Worm (Caenorhabditis elegans) whole organism, L4 larva: ENCODE data around the gene pxf-1.
A peak's percentile ranks its signal among the peaks of the same experiment; 100 is the strongest.

ENCODE experiments used
- F10B5.3 ChIP-seq: sonication (generic microtip); optimal IDR thresholded peaks from 2 replicates; lab custom pipeline; 2016; ENCODE audit warnings: mild to moderate bottlenecking, missing genetic modification characterization, missing compliant biosample characterization
- F44E2.7 ChIP-seq: fragments of 200-800 bp; sonication (Bioruptor generic); IDR thresholded peaks from 2 replicates; pipeline ENCODE4 v2.1.2; 2022; ENCODE audit warnings: missing genetic modification characterization, missing compliant biosample characterization
- R02D3.7 ChIP-seq: fragments of 150-350 bp; sonication (generic microtip); optimal IDR thresholded peaks from 3 replicates; lab custom pipeline; 2014; ENCODE audit warnings: missing biosample characterization, missing genetic modification characterization
- Y105C5A.15 ChIP-seq: fragments of 200-800 bp; sonication (Bioruptor generic); IDR thresholded peaks from 2 replicates; pipeline ENCODE4 v1.3.6; 2022; ENCODE audit warnings: missing genetic modification characterization, missing compliant biosample characterization
- Y48G9A.11 ChIP-seq: fragments of 200-800 bp; sonication (Bioruptor generic); IDR thresholded peaks from 2 replicates; pipeline ENCODE4 v1.3.6; 2022; ENCODE audit warnings: missing genetic modification reagents, missing genetic modification characterization, missing compliant biosample characterization
- Y75B8A.6 ChIP-seq: fragments of 200-800 bp; sonication (Bioruptor generic); IDR thresholded peaks from 2 replicates; pipeline ENCODE4 v1.3.6; 2022; ENCODE audit warnings: missing genetic modification reagents, missing genetic modification characterization, missing compliant biosample characterization
- ZK546.5 ChIP-seq, 2 experiments: sonication (generic microtip); optimal IDR thresholded peaks; 2 replicates each; lab custom pipeline; 2017; ENCODE audit warnings: missing biosample characterization in 2 of 2, missing genetic modification characterization in 2 of 2
- aha-1 ChIP-seq: fragments of 150-350 bp; peaks from one replicate; lab custom pipeline; 2014; ENCODE audit warnings: missing biosample characterization, missing genetic modification characterization
- aly-2 ChIP-seq: sonication (generic microtip); optimal IDR thresholded peaks from 2 replicates; lab custom pipeline; 2018; ENCODE audit warnings: missing biosample characterization, missing genetic modification characterization
- ama-1 ChIP-seq: fragments of 150-350 bp; optimal IDR thresholded peaks from 2 replicates; lab custom pipeline; 2014; ENCODE audit warnings: inconsistent platforms, mixed read lengths
- ceh-20 ChIP-seq: fragments of 200-800 bp; sonication (Bioruptor generic); IDR thresholded peaks from 2 replicates; pipeline ENCODE4 v1.3.6; 2022; ENCODE audit warnings: missing genetic modification reagents, missing genetic modification characterization, missing compliant biosample characterization
- ceh-82 ChIP-seq: sonication (generic microtip); optimal IDR thresholded peaks from 2 replicates; lab custom pipeline; 2017; ENCODE audit warnings: missing biosample characterization, missing genetic modification characterization
- daf-12 ChIP-seq: fragments of 150-350 bp; optimal IDR thresholded peaks from 2 replicates; lab custom pipeline; 2014; ENCODE audit warnings: missing biosample characterization, missing genetic modification reagents, missing genetic modification characterization
- daf-16 ChIP-seq, 3 experiments: sonication (generic microtip); optimal IDR thresholded peaks; 2 replicates each; lab custom pipeline; 2016 to 2017; ENCODE audit warnings: missing genetic modification characterization in 3 of 3, missing genetic modification reagents in 3 of 3, mild to moderate bottlenecking in 2 of 3, missing compliant biosample characterization in 2 of 3, missing biosample characterization in 1 of 3, moderate library complexity in 1 of 3
- daf-19 ChIP-seq: fragments of 200-800 bp; sonication (Bioruptor generic); conservative IDR thresholded peaks from 2 replicates; pipeline ENCODE4 v1.3.6; 2022; ENCODE audit warnings: missing genetic modification characterization, missing compliant biosample characterization
- dmd-6 ChIP-seq: fragments of 200-800 bp; sonication (Bioruptor generic); IDR thresholded peaks from 2 replicates; pipeline ENCODE4 v1.3.6; 2022; ENCODE audit warnings: missing genetic modification reagents, missing genetic modification characterization, missing compliant biosample characterization
- dmd-9 ChIP-seq: fragments of 200-800 bp; sonication (Bioruptor generic); IDR thresholded peaks from 2 replicates; pipeline ENCODE4 v1.3.6; 2022; ENCODE audit warnings: missing genetic modification reagents, missing genetic modification characterization, missing compliant biosample characterization
- duxl-1 ChIP-seq: sonication (generic microtip); optimal IDR thresholded peaks from 2 replicates; lab custom pipeline; 2016; ENCODE audit warnings: mild to moderate bottlenecking, missing genetic modification characterization, moderate library complexity, missing compliant biosample characterization; ENCODE audit not compliant: poor library complexity
- egl-27 ChIP-seq: sonication (generic microtip); optimal IDR thresholded peaks from 3 replicates; lab custom pipeline; 2017; ENCODE audit warnings: missing biosample characterization, missing genetic modification reagents, missing genetic modification characterization
- fkh-10 ChIP-seq: fragments of 150-350 bp; optimal IDR thresholded peaks from 2 replicates; lab custom pipeline; 2014; ENCODE audit warnings: missing biosample characterization, missing genetic modification reagents, missing genetic modification characterization
- gei-8 ChIP-seq: fragments of 200-800 bp; sonication (Bioruptor generic); optimal IDR thresholded peaks from 2 replicates; lab custom pipeline; 2018; ENCODE audit warnings: mild to moderate bottlenecking, missing genetic modification characterization, missing compliant biosample characterization
- hif-1 ChIP-seq, 2 experiments: sonication (generic microtip); optimal IDR thresholded peaks; 2 replicates each; lab custom pipeline; 2016 to 2017; ENCODE audit warnings: missing compliant biosample characterization in 2 of 2, missing genetic modification characterization in 2 of 2, missing genetic modification reagents in 2 of 2, missing genotype in 2 of 2, mild to moderate bottlenecking in 1 of 2
- hlh-11 ChIP-seq: fragments of 200-800 bp; sonication (Bioruptor generic); optimal IDR thresholded peaks from 2 replicates; lab custom pipeline; 2018; ENCODE audit warnings: mild to moderate bottlenecking, missing genetic modification characterization, missing compliant biosample characterization
- hlh-30 ChIP-seq: sonication (generic microtip); optimal IDR thresholded peaks from 2 replicates; lab custom pipeline; 2017; ENCODE audit warnings: antibody characterized with exemption, mild to moderate bottlenecking, missing genetic modification characterization, missing compliant biosample characterization; ENCODE audit not compliant: insufficient read depth
- hmg-1.1 ChIP-seq: fragments of 200-800 bp; sonication (Bioruptor generic); IDR thresholded peaks from 2 replicates; pipeline ENCODE4 v1.3.6; 2022; ENCODE audit warnings: missing genetic modification reagents, missing genetic modification characterization, missing compliant biosample characterization
- lin-1 ChIP-seq: fragments of 200-800 bp; sonication (Bioruptor generic); IDR thresholded peaks from 2 replicates; pipeline ENCODE4 v1.3.6; 2022; ENCODE audit warnings: missing genetic modification reagents, missing genetic modification characterization, missing compliant biosample characterization
- lin-38 ChIP-seq: fragments of 200-800 bp; sonication (Bioruptor generic); IDR thresholded peaks from 2 replicates; pipeline ENCODE4 v1.3.6; 2022; ENCODE audit warnings: missing genetic modification reagents, missing genetic modification characterization, missing compliant biosample characterization
- lir-3 ChIP-seq: sonication (generic microtip); optimal IDR thresholded peaks from 2 replicates; lab custom pipeline; 2016; ENCODE audit warnings: mild to moderate bottlenecking, missing genetic modification characterization, missing compliant biosample characterization
- lsy-2 ChIP-seq, 2 experiments: fragments of 150-350 bp in 1 of 2; sonication (generic microtip) in 1 of 2; optimal IDR thresholded peaks; 2 replicates each; lab custom pipeline; 2014 to 2017; ENCODE audit warnings: missing biosample characterization in 2 of 2, missing genetic modification characterization in 2 of 2
- madf-5 ChIP-seq, 2 experiments: fragments of 200-800 bp; sonication (Bioruptor generic); IDR thresholded peaks; 2 replicates each; pipeline ENCODE4 v1.3.6; 2022; ENCODE audit warnings: missing compliant biosample characterization in 2 of 2, missing genetic modification characterization in 2 of 2
- mdl-1 ChIP-seq, 2 experiments: fragments of 150-350 bp in 1 of 2; sonication (generic microtip) in 1 of 2; optimal IDR thresholded peaks; 2 replicates each; lab custom pipeline; 2014 to 2017; ENCODE audit warnings: missing biosample characterization in 2 of 2, missing genetic modification characterization in 2 of 2
- mdt-29 ChIP-seq: fragments of 200-800 bp; sonication (Bioruptor generic); IDR thresholded peaks from 2 replicates; pipeline ENCODE4 v1.3.6; 2022; ENCODE audit warnings: missing genetic modification reagents, missing genetic modification characterization, missing compliant biosample characterization
- mxl-2 ChIP-seq: fragments of 200-800 bp; sonication (Bioruptor generic); conservative IDR thresholded peaks from 2 replicates; pipeline ENCODE4 v1.3.6; 2022; ENCODE audit warnings: missing genetic modification reagents, missing genetic modification characterization, missing compliant biosample characterization
- nhr-102 ChIP-seq: sonication (generic microtip); optimal IDR thresholded peaks from 2 replicates; lab custom pipeline; 2016; ENCODE audit warnings: mild to moderate bottlenecking, missing genetic modification characterization, moderate library complexity, missing compliant biosample characterization
- nhr-111 ChIP-seq: fragments of 200-800 bp; sonication (Bioruptor generic); optimal IDR thresholded peaks from 2 replicates; lab custom pipeline; 2018; ENCODE audit warnings: mild to moderate bottlenecking, missing genetic modification characterization, missing compliant biosample characterization
- nhr-28 ChIP-seq: fragments of 150-350 bp; optimal IDR thresholded peaks from 2 replicates; lab custom pipeline; 2014; ENCODE audit warnings: missing biosample characterization, missing genetic modification characterization
- nhr-41 ChIP-seq: fragments of 200-800 bp; sonication (Bioruptor generic); IDR thresholded peaks from 2 replicates; pipeline ENCODE4 v1.3.6; 2022; ENCODE audit warnings: missing genetic modification reagents, missing genetic modification characterization, missing compliant biosample characterization
- nhr-48 ChIP-seq: sonication (generic microtip); optimal IDR thresholded peaks from 2 replicates; lab custom pipeline; 2016; ENCODE audit warnings: mild to moderate bottlenecking, missing genetic modification characterization, missing compliant biosample characterization
- nhr-76 ChIP-seq: fragments of 150-350 bp; optimal IDR thresholded peaks from 2 replicates; lab custom pipeline; 2014; ENCODE audit warnings: missing biosample characterization, missing genetic modification characterization
- set-16 ChIP-seq: fragments of 200-800 bp; sonication (Bioruptor generic); IDR thresholded peaks from 2 replicates; pipeline ENCODE4 v1.3.6; 2022; ENCODE audit warnings: missing genetic modification reagents, missing genetic modification characterization, missing compliant biosample characterization
- skn-1 ChIP-seq: fragments of 150-350 bp; optimal IDR thresholded peaks from 2 replicates; lab custom pipeline; 2014; ENCODE audit warnings: missing biosample characterization, missing genetic modification characterization
- tag-97 ChIP-seq: fragments of 200-800 bp; sonication (Bioruptor generic); IDR thresholded peaks from 2 replicates; pipeline ENCODE4 v1.3.6; 2022; ENCODE audit warnings: missing genetic modification characterization, missing compliant biosample characterization
- tra-1 ChIP-seq: fragments of 200-800 bp; sonication (Bioruptor generic); IDR thresholded peaks from 2 replicates; pipeline ENCODE4 v1.3.6; 2022; ENCODE audit warnings: missing genetic modification reagents, missing genetic modification characterization, missing compliant biosample characterization
- zag-1 ChIP-seq: fragments of 150-350 bp; optimal IDR thresholded peaks from 2 replicates; lab custom pipeline; 2014; ENCODE audit warnings: missing biosample characterization, missing genetic modification characterization
- zfp-3 ChIP-seq: fragments of 200-800 bp; sonication (Bioruptor generic); conservative IDR thresholded peaks from 2 replicates; pipeline ENCODE4 v1.3.6; 2022; ENCODE audit warnings: missing genetic modification reagents, missing genetic modification characterization, missing compliant biosample characterization
- zip-2 ChIP-seq: fragments of 150-350 bp; optimal IDR thresholded peaks from 2 replicates; lab custom pipeline; 2014; ENCODE audit warnings: missing biosample characterization, missing genetic modification characterization
- ztf-7 ChIP-seq: fragments of 150-350 bp; optimal IDR thresholded peaks from 2 replicates; lab custom pipeline; 2014; ENCODE audit warnings: missing biosample characterization, missing genetic modification characterization

The pxf-1 gene

DNA sequence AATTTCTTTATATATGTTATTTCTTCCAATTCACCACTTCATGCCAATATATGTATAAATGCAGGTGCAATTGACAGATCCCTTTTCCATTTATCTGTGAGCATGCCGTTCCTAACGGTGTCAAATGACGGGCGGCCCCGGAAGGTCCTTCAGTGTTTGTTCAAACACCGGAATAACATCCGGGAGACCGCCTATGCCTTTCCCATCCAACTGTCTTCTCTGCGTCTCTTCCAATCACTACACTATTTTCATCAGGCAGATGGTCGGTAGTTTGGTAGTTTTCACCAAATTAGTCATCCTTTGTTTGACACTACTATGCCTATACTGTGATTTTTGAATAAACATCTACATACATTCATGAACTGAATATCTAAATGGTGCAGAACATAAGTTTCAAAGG lies 16.4 kb upstream of the pxf-1 start:
- TF ChIP-seq hmg-1.1 (GFP tag; lab: Robert Waterston, UW) (no peak), ama-1 (lab: Kevin White, UChicago) (no peak), ceh-82 (no peak), zfp-3 (GFP tag; lab: Robert Waterston, UW) (no peak), hlh-11 (tag; lab: Kevin White, UChicago) (no peak), set-16 (no peak), ceh-20 (GFP tag; lab: Robert Waterston, UW) (no peak), skn-1 (tag; lab: Kevin White, UChicago) (no peak), duxl-1 (tag; lab: Kevin White, UChicago) (no peak)

ce11 chrIV:10188505-10188904 lies 14.4 kb upstream of the pxf-1 start:
- no peak for TF ChIP-seq lin-38 (GFP tag; lab: Robert Waterston, UW)
- TF ChIP-seq hlh-11 (tag; lab: Kevin White, UChicago), result no peak
- TF ChIP-seq ceh-82, result no peak
- peak; percentile 44 for TF ChIP-seq fkh-10 (GFP tag; lab: Kevin White, UChicago)
- no peak for TF ChIP-seq aly-2

ce11 chrIV:10180133-10180749 lies 6.1 kb upstream of the pxf-1 start, which contains the start of gene gta-1:
Gene gta-1, plus strand, starts transcription at chrIV:10180660.
- TF ChIP-seq lsy-2 (tag; optimal IDR thresholded peaks at IDR 0.05; lab: Kevin White, UChicago) (peak in 1 of 2 experiments; percentile 25), nhr-48 (tag; lab: Kevin White, UChicago) (no peak), nhr-102 (tag; lab: Kevin White, UChicago) (no peak), gei-8 (no peak), egl-27 (tag; lab: Kevin White, UChicago) (no peak), tag-97 (GFP tag; lab: Robert Waterston, UW) (no peak), skn-1 (tag; lab: Kevin White, UChicago) (no peak), ZK546.5 (tag; optimal IDR thresholded peaks at IDR 0.05; lab: Kevin White, UChicago) (no peak), nhr-76 (tag; lab: Kevin White, UChicago) (no peak), daf-19 (GFP tag; lab: Robert Waterston, UW) (no peak), Y75B8A.6 (GFP tag; lab: Robert Waterston, UW) (no peak), mxl-2 (GFP tag; lab: Robert Waterston, UW) (no peak), mdl-1 (tag; optimal IDR thresholded peaks at IDR 0.05; lab: Kevin White, UChicago) (no peak), Y105C5A.15 (GFP tag; lab: Robert Waterston, UW) (no peak), aha-1 (tag; lab: Kevin White, UChicago) (peak; percentile 66), nhr-111 (GFP tag; lab: Kevin White, UChicago) (no peak), Y48G9A.11 (GFP tag; lab: Robert Waterston, UW) (no peak), F10B5.3 (tag; lab: Kevin White, UChicago) (no peak), hlh-30 (tag; lab: Kevin White, UChicago) (peak; percentile 51), ztf-7 (tag; lab: Kevin White, UChicago) (no peak), dmd-6 (no peak), R02D3.7 (tag; lab: Kevin White, UChicago) (no peak), zag-1 (tag; lab: Kevin White, UChicago) (no peak), mdt-29 (no peak), zip-2 (tag; lab: Kevin White, UChicago) (peak; percentile 44), tra-1 (GFP tag; lab: Robert Waterston, UW) (no peak), hif-1 (tag; optimal IDR thresholded peaks at IDR 0.05; lab: Kevin White, UChicago) (no peak), F44E2.7 (GFP tag; lab: Robert Waterston, UW) (no peak), daf-16 (GFP tag; optimal IDR thresholded peaks at IDR 0.05; lab: Kevin White, UChicago) (no peak), daf-16 (tag; optimal IDR thresholded peaks at IDR 0.05; lab: Kevin White, UChicago) (no peak), fkh-10 (GFP tag; lab: Kevin White, UChicago) (peak; percentile 16), lin-1 (no peak), daf-12 (tag; lab: Kevin White, UChicago) (no peak), dmd-9 (GFP tag; lab: Robert Waterston, UW) (no peak), nhr-41 (GFP tag; lab: Robert Waterston, UW) (no peak), set-16 (no peak), madf-5 (GFP tag; IDR thresholded peaks at IDR 0.05; lab: Robert Waterston, UW) (no peak), hlh-11 (tag; lab: Kevin White, UChicago) (peak; percentile 30), nhr-28 (no peak), lir-3 (tag; lab: Kevin White, UChicago) (no peak)
